Fruit fly (Drosophila melanogaster) whole organism, embryonic: ENCODE data around the gene CG15160.

ENCODE experiments used
- CG12071 ChIP-seq: fragments of 200-800 bp; sonication (Bioruptor generic); optimal IDR thresholded peaks from 3 replicates; lab custom pipeline; 2018; ENCODE audit warnings: missing biosample characterization, mild to moderate bottlenecking, missing genetic modification characterization
- CG15601 ChIP-seq: fragments of 200-800 bp; sonication (Bioruptor generic); optimal IDR thresholded peaks from 3 replicates; lab custom pipeline; 2019; ENCODE audit warnings: missing biosample characterization, mild to moderate bottlenecking, missing genetic modification characterization, moderate library complexity
- CG16863 ChIP-seq: fragments of 200-800 bp; sonication (Bioruptor generic); optimal IDR thresholded peaks from 3 replicates; lab custom pipeline; 2016; ENCODE audit warnings: missing biosample characterization, missing genetic modification characterization
- CG2678 ChIP-seq: fragments of 200-800 bp; sonication (Bioruptor generic); optimal IDR thresholded peaks from 3 replicates; lab custom pipeline; 2019; ENCODE audit warnings: missing biosample characterization, mild to moderate bottlenecking, missing genetic modification characterization, moderate library complexity
- CG32767 ChIP-seq: fragments of 200-800 bp; sonication (Bioruptor generic); IDR thresholded peaks from 2 replicates; pipeline ENCODE4 v1.3.6; 2022; ENCODE audit warnings: missing biosample characterization, missing genetic modification characterization
- CG34422 ChIP-seq: fragments of 200-800 bp; sonication (Bioruptor generic); IDR thresholded peaks from 3 replicates; pipeline ENCODE4 v1.3.6; 2022; ENCODE audit warnings: missing biosample characterization, missing genetic modification characterization
- CG7357 ChIP-seq: fragments of 200-800 bp; sonication (Bioruptor generic); IDR thresholded peaks from 3 replicates; pipeline ENCODE4 v1.3.6; 2022; ENCODE audit warnings: missing biosample characterization, missing genetic modification characterization
- CG7928 ChIP-seq: fragments of 200-800 bp; sonication (Bioruptor generic); optimal IDR thresholded peaks from 2 replicates; lab custom pipeline; 2017; ENCODE audit warnings: missing biosample characterization, mild to moderate bottlenecking, missing genetic modification characterization
- CG8765 ChIP-seq: fragments of 200-800 bp; sonication (Bioruptor generic); IDR thresholded peaks from 2 replicates; pipeline ENCODE4 v1.3.6; 2022; ENCODE audit warnings: missing biosample characterization, missing genetic modification characterization
- CG8924 ChIP-seq: fragments of 200-800 bp; optimal IDR thresholded peaks from 3 replicates; lab custom pipeline; 2019; ENCODE audit warnings: missing biosample characterization, mild to moderate bottlenecking, missing genetic modification characterization, moderate library complexity
- CG9609 ChIP-seq: fragments of 200-800 bp; sonication (Bioruptor generic); optimal IDR thresholded peaks from 3 replicates; lab custom pipeline; 2016; ENCODE audit warnings: missing biosample characterization, missing genetic modification characterization
- Chrac-16 ChIP-seq: fragments of 200-800 bp; sonication (Bioruptor generic); optimal IDR thresholded peaks from 3 replicates; lab custom pipeline; 2016; ENCODE audit warnings: missing biosample characterization, missing genetic modification characterization
- Dll ChIP-seq: fragments of 200-800 bp; sonication (Bioruptor generic); IDR thresholded peaks from 4 replicates; pipeline ENCODE4 v1.3.6; 2022; ENCODE audit warnings: missing biosample characterization, missing genetic modification characterization; ENCODE audit not compliant: partially characterized antibody
- Drgx ChIP-seq: fragments of 200-800 bp; sonication (Bioruptor generic); IDR thresholded peaks from 2 replicates; pipeline ENCODE4 v1.3.6; 2022; ENCODE audit warnings: missing biosample characterization, missing genetic modification characterization
- ERR ChIP-seq: fragments of 200-800 bp; sonication (Bioruptor generic); optimal IDR thresholded peaks from 2 replicates; lab custom pipeline; 2016; ENCODE audit warnings: missing biosample characterization, missing genetic modification characterization
- Ets97D ChIP-seq: fragments of 200-800 bp; sonication (Bioruptor generic); optimal IDR thresholded peaks from 3 replicates; lab custom pipeline; 2016; ENCODE audit warnings: missing biosample characterization, missing genetic modification characterization
- Fer1 ChIP-seq: fragments of 200-800 bp; sonication (Bioruptor generic); optimal IDR thresholded peaks from 2 replicates; lab custom pipeline; 2017; ENCODE audit warnings: missing biosample characterization, mild to moderate bottlenecking, missing genetic modification characterization
- Hand ChIP-seq: fragments of 200-800 bp; sonication (Bioruptor generic); optimal IDR thresholded peaks from 2 replicates; lab custom pipeline; 2017; ENCODE audit warnings: mild to moderate bottlenecking, missing biosample characterization, missing genetic modification reagents, missing genetic modification characterization
- HmgD ChIP-seq: fragments of 200-800 bp; sonication (Bioruptor generic); optimal IDR thresholded peaks from 3 replicates; lab custom pipeline; 2016; ENCODE audit warnings: missing biosample characterization, missing genetic modification characterization
- Hr78 ChIP-seq, 2 experiments: fragments of 200-800 bp in 1 of 2; fragments of >200 bp in 1 of 2; sonication (Bioruptor generic) in 1 of 2; optimal IDR thresholded peaks; 2 replicates each; lab custom pipeline; 2017 to 2019; ENCODE audit warnings: missing biosample characterization in 2 of 2, missing genetic modification characterization in 2 of 2, mild to moderate bottlenecking in 1 of 2, moderate library complexity in 1 of 2
- Lhr ChIP-seq: fragments of 200-800 bp; sonication (Bioruptor generic); optimal IDR thresholded peaks from 3 replicates; lab custom pipeline; 2017; ENCODE audit warnings: mild to moderate bottlenecking, missing biosample characterization, missing genetic modification reagents, missing genetic modification characterization
- Lpt ChIP-seq: fragments of >200 bp; optimal IDR thresholded peaks from 2 replicates; lab custom pipeline; 2018; ENCODE audit warnings: missing biosample characterization, missing genetic modification characterization
- MTF-1 ChIP-seq: fragments of 200-800 bp; sonication (Bioruptor generic); optimal IDR thresholded peaks from 2 replicates; lab custom pipeline; 2018; ENCODE audit warnings: missing biosample characterization, mild to moderate bottlenecking, missing genetic modification characterization, borderline replicate concordance
- Mad ChIP-seq: fragments of 200-800 bp; sonication (Bioruptor generic); optimal IDR thresholded peaks from 2 replicates; lab custom pipeline; 2016; ENCODE audit warnings: missing biosample characterization, missing genetic modification characterization
- Max ChIP-seq: fragments of 200-800 bp; sonication (Bioruptor generic); optimal IDR thresholded peaks from 2 replicates; lab custom pipeline; 2016; ENCODE audit warnings: missing biosample characterization, mild to moderate bottlenecking, missing genetic modification characterization
- NC2α ChIP-seq: fragments of 200-800 bp; sonication (Bioruptor generic); optimal IDR thresholded peaks from 2 replicates; lab custom pipeline; 2016; ENCODE audit warnings: missing biosample characterization, missing genetic modification characterization
- Neu2 ChIP-seq: fragments of 200-800 bp; sonication (Bioruptor generic); optimal IDR thresholded peaks from 3 replicates; lab custom pipeline; 2016; ENCODE audit warnings: missing biosample characterization, missing genetic modification characterization, borderline replicate concordance
- Nf-YC ChIP-seq: fragments of 200-800 bp; optimal IDR thresholded peaks from 3 replicates; lab custom pipeline; 2019; ENCODE audit warnings: missing biosample characterization, mild to moderate bottlenecking, missing genetic modification characterization, moderate library complexity
- NfI ChIP-seq: fragments of 200-800 bp; sonication (Bioruptor generic); optimal IDR thresholded peaks from 3 replicates; lab custom pipeline; 2018; ENCODE audit warnings: missing biosample characterization, mild to moderate bottlenecking, missing genetic modification characterization, moderate library complexity
- Scr ChIP-seq: fragments of 200-800 bp; sonication (Bioruptor generic); IDR thresholded peaks from 2 replicates; pipeline ENCODE4 v1.3.6; 2022; ENCODE audit warnings: missing biosample characterization, missing genetic modification characterization; ENCODE audit not compliant: partially characterized antibody
- Sry-δ ChIP-seq: fragments of 200-800 bp; sonication (Bioruptor generic); optimal IDR thresholded peaks from 2 replicates; lab custom pipeline; 2016; ENCODE audit warnings: missing biosample characterization, missing genetic modification characterization
- bowl ChIP-seq: fragments of 200-800 bp; sonication (Bioruptor generic); IDR thresholded peaks from 2 replicates; pipeline ENCODE4 v1.3.6; 2022; ENCODE audit warnings: missing biosample characterization, missing genetic modification characterization
- caup ChIP-seq: fragments of 200-800 bp; sonication (Bioruptor generic); optimal IDR thresholded peaks from 3 replicates; lab custom pipeline; 2017; ENCODE audit warnings: missing biosample characterization, mild to moderate bottlenecking, missing genetic modification characterization, moderate library complexity; ENCODE audit not compliant: severe bottlenecking
- croc ChIP-seq: fragments of 200-800 bp; sonication (Bioruptor generic); conservative IDR thresholded peaks from 3 replicates; pipeline ENCODE4 v1.3.6; 2022; ENCODE audit warnings: missing biosample characterization, missing genetic modification characterization
- crp ChIP-seq, 2 experiments: fragments of 200-800 bp; sonication (Bioruptor generic); optimal IDR thresholded peaks; 2 replicates in 1 of 2; 3 replicates in 1 of 2; lab custom pipeline; 2017; ENCODE audit warnings: missing biosample characterization in 2 of 2, missing genetic modification characterization in 2 of 2, mild to moderate bottlenecking in 1 of 2, moderate library complexity in 1 of 2
- esg ChIP-seq: fragments of 200-800 bp; sonication (Bioruptor generic); conservative IDR thresholded peaks from 2 replicates; pipeline ENCODE4 v1.3.6; 2022; ENCODE audit warnings: missing biosample characterization, missing genetic modification characterization
- eve ChIP-seq, 2 experiments: fragments of >200 bp; optimal IDR thresholded peaks; 2 replicates each; lab custom pipeline; 2017; ENCODE audit warnings: missing biosample characterization in 2 of 2, missing genetic modification characterization in 2 of 2
- fd102C ChIP-seq: fragments of 200-800 bp; sonication (Bioruptor generic); optimal IDR thresholded peaks from 2 replicates; lab custom pipeline; 2018; ENCODE audit warnings: missing biosample characterization, mild to moderate bottlenecking, missing genetic modification characterization, moderate library complexity
- gcm ChIP-seq: fragments of 200-800 bp; sonication (Bioruptor generic); optimal IDR thresholded peaks from 2 replicates; lab custom pipeline; 2019; ENCODE audit warnings: missing biosample characterization, mild to moderate bottlenecking, missing genetic modification characterization, moderate library complexity
- gcm2 ChIP-seq: fragments of 200-800 bp; sonication (Bioruptor generic); optimal IDR thresholded peaks from 2 replicates; lab custom pipeline; 2016; ENCODE audit warnings: missing biosample characterization, missing genetic modification characterization
- grau ChIP-seq: fragments of 200-800 bp; optimal IDR thresholded peaks from 3 replicates; lab custom pipeline; 2019; ENCODE audit warnings: missing biosample characterization, mild to moderate bottlenecking, missing genetic modification characterization, moderate library complexity
- ham ChIP-seq: fragments of 200-800 bp; sonication (Bioruptor generic); IDR thresholded peaks from 2 replicates; pipeline ENCODE4 v1.3.6; 2022; ENCODE audit warnings: missing biosample characterization, missing genetic modification characterization
- onecut ChIP-seq: fragments of 200-800 bp; sonication (Bioruptor generic); IDR thresholded peaks from 2 replicates; pipeline ENCODE4 v1.3.6; 2022; ENCODE audit warnings: missing biosample characterization, missing genetic modification characterization
- pita ChIP-seq: fragments of 200-800 bp; sonication (Bioruptor generic); optimal IDR thresholded peaks from 2 replicates; lab custom pipeline; 2017; ENCODE audit warnings: missing biosample characterization, mild to moderate bottlenecking, missing genetic modification characterization
- run ChIP-seq: fragments of 200-800 bp; sonication (Bioruptor generic); optimal IDR thresholded peaks from 3 replicates; lab custom pipeline; 2018; ENCODE audit warnings: missing biosample characterization, mild to moderate bottlenecking, missing genetic modification characterization
- salm ChIP-seq: fragments of 200-800 bp; sonication (Bioruptor generic); optimal IDR thresholded peaks from 2 replicates; lab custom pipeline; 2018; ENCODE audit warnings: missing biosample characterization, mild to moderate bottlenecking, missing genetic modification characterization
- sd ChIP-seq: fragments of 200-800 bp; sonication (Bioruptor generic); optimal IDR thresholded peaks from 3 replicates; lab custom pipeline; 2018; ENCODE audit warnings: missing biosample characterization, mild to moderate bottlenecking, missing genetic modification characterization, moderate library complexity
- wek ChIP-seq: fragments of 200-800 bp; sonication (Bioruptor generic); optimal IDR thresholded peaks from 3 replicates; lab custom pipeline; 2018; ENCODE audit warnings: missing biosample characterization, mild to moderate bottlenecking, missing genetic modification characterization, moderate library complexity
- zf30C ChIP-seq: fragments of 200-800 bp; sonication (Bioruptor generic); optimal IDR thresholded peaks from 3 replicates; lab custom pipeline; 2018; ENCODE audit warnings: missing biosample characterization, mild to moderate bottlenecking, missing genetic modification characterization
- zfh2 ChIP-seq: fragments of 200-800 bp; sonication (Bioruptor generic); optimal IDR thresholded peaks from 2 replicates; lab custom pipeline; 2016; ENCODE audit warnings: missing biosample characterization, missing genetic modification characterization

Gene CG15160

DNA sequence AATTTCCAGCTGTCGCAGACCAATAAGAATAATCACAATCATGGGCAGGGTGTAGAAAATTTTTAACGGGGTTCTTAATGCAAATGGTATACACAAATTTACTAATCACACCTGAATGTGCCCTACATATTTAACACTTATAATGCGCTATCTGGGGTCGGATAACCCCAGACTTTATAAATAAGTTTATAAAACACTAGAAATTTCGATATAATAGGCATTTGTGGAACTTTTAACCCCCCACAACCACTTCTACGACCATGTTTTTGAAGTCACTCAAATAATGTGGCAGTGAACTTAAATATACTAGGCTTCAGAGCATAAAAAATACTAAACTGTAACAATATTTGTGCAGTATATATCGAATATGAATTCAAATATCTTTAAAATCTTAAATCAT is 14.3 kb downstream of the CG15160 start, which contains the start of gene CG10413 (continued):
- TF ChIP-seq bowl, result peak; percentile 87
- peak; percentile 97 for TF ChIP-seq caup (GFP tag; lab: Kevin White, UChicago)
- TF ChIP-seq Chrac-16 (GFP tag; lab: Kevin White, UChicago), result peak; percentile 99
- peak; percentile 97 for TF ChIP-seq CG12071
- TF ChIP-seq wek (GFP tag; lab: Kevin White, UChicago), result peak; percentile 93
- TF ChIP-seq CG9609 (GFP tag; lab: Kevin White, UChicago), result peak; percentile 98
- peak; percentile 60 for TF ChIP-seq zf30C (GFP tag; lab: Kevin White, UChicago)
- TF ChIP-seq Max (GFP tag; lab: Kevin White, UChicago), result peak; percentile 98
- TF ChIP-seq CG16863 (GFP tag; lab: Kevin White, UChicago), result peak; percentile 96
- TF ChIP-seq ham (GFP tag; lab: Robert Waterston, UW), result peak; percentile 94
- peak; percentile 97 for TF ChIP-seq Drgx (GFP tag; lab: Robert Waterston, UW)
- TF ChIP-seq CG2678 (tag; lab: Kevin White, UChicago), result peak; percentile 99
- peak; percentile 93 for TF ChIP-seq onecut (GFP tag; lab: Robert Waterston, UW)
- peak; percentile 95 for TF ChIP-seq CG15601 (tag; lab: Kevin White, UChicago)
- TF ChIP-seq CG32767, result peak; percentile 97
- TF ChIP-seq MTF-1, result peak; percentile 94
- peak; percentile 95 for TF ChIP-seq ERR (GFP tag; lab: Kevin White, UChicago)
- TF ChIP-seq sd (tag; lab: Kevin White, UChicago), result peak; percentile 94
- peak; percentile 82 for TF ChIP-seq CG7928
- TF ChIP-seq eve (GFP tag; optimal IDR thresholded peaks at IDR 0.05; lab: Kevin White, UChicago), result no peak
- TF ChIP-seq grau, result peak; percentile 98
- peak; percentile 99 for TF ChIP-seq Fer1 (GFP tag; lab: Kevin White, UChicago)
- peak; percentile 96 for TF ChIP-seq gcm2 (GFP tag; lab: Kevin White, UChicago)
- peak in 1 of 2 experiments; percentile 90 for TF ChIP-seq Hr78 (GFP tag; optimal IDR thresholded peaks at IDR 0.05; lab: Kevin White, UChicago)
- TF ChIP-seq CG7357 (GFP tag; lab: Robert Waterston, UW), result peak; percentile 94
- TF ChIP-seq Ets97D, result peak; percentile 94
- peak; percentile 95 for TF ChIP-seq croc (GFP tag; lab: Robert Waterston, UW)
- TF ChIP-seq esg, result peak; percentile 97
- TF ChIP-seq NfI (GFP tag; lab: Kevin White, UChicago), result peak; percentile 99
- TF ChIP-seq run, result peak; percentile 94
- no peak for TF ChIP-seq pita (GFP tag; lab: Kevin White, UChicago)
- TF ChIP-seq Mad (GFP tag; lab: Kevin White, UChicago), result peak; percentile 97
- TF ChIP-seq salm, result peak; percentile 97
- peak; percentile 96 for TF ChIP-seq CG8765 (GFP tag; lab: Robert Waterston, UW)
- TF ChIP-seq CG34422 (GFP tag; lab: Robert Waterston, UW), result peak; percentile 98; the same call in 2 of the 3 replicates
- TF ChIP-seq Neu2 (GFP tag; lab: Kevin White, UChicago), result peak; percentile 86
- peak; percentile 56; the same call in 3 of the 4 replicates for TF ChIP-seq Dll (GFP tag; lab: Robert Waterston, UW)
- peak; percentile 97 for TF ChIP-seq Hand
- TF ChIP-seq Sry-δ (GFP tag; lab: Kevin White, UChicago), result peak; percentile 72
- TF ChIP-seq Lhr (GFP tag; lab: Kevin White, UChicago), result peak; percentile 91
- peak; percentile 97 for TF ChIP-seq HmgD (GFP tag; lab: Kevin White, UChicago)
- peak; percentile 94 for TF ChIP-seq NC2α
- TF ChIP-seq crp (GFP tag; optimal IDR thresholded peaks at IDR 0.05; lab: Kevin White, UChicago), result peak; percentile 43 to 79
- peak; percentile 60 for TF ChIP-seq Scr (GFP tag; lab: Robert Waterston, UW)
- TF ChIP-seq Nf-YC (tag; lab: Kevin White, UChicago), result peak; percentile 93
- no peak for TF ChIP-seq Lpt (GFP tag; lab: Kevin White, UChicago)
- peak; percentile 79 for TF ChIP-seq fd102C
- peak; percentile 99 for TF ChIP-seq zfh2 (GFP tag; lab: Kevin White, UChicago)
- TF ChIP-seq CG8924 (tag; lab: Kevin White, UChicago), result peak; percentile 98
- peak; percentile 98 for TF ChIP-seq gcm (GFP tag; lab: Kevin White, UChicago)
